Worm (Caenorhabditis elegans) whole organism, L4 larva: ENCODE data around the gene tbc-7.
A peak's percentile ranks its signal among the peaks of the same experiment; 100 is the strongest.

ENCODE experiments used
- D1046.2 ChIP-seq: fragments of 200-800 bp; sonication (Bioruptor generic); IDR thresholded peaks from 2 replicates; pipeline ENCODE4 v1.3.6; 2022; ENCODE audit warnings: missing genetic modification characterization, missing compliant biosample characterization
- F10B5.3 ChIP-seq: sonication (generic microtip); optimal IDR thresholded peaks from 2 replicates; lab custom pipeline; 2016; ENCODE audit warnings: mild to moderate bottlenecking, missing genetic modification characterization, missing compliant biosample characterization
- F44E2.7 ChIP-seq: fragments of 200-800 bp; sonication (Bioruptor generic); IDR thresholded peaks from 2 replicates; pipeline ENCODE4 v2.1.2; 2022; ENCODE audit warnings: missing genetic modification characterization, missing compliant biosample characterization
- T20F7.1 ChIP-seq: fragments of 200-800 bp; sonication (Bioruptor generic); optimal IDR thresholded peaks from 2 replicates; lab custom pipeline; 2018; ENCODE audit warnings: mild to moderate bottlenecking, missing genetic modification characterization, missing compliant biosample characterization
- Y5F2A.4 ChIP-seq: fragments of 200-800 bp; sonication (Bioruptor generic); optimal IDR thresholded peaks from 2 replicates; lab custom pipeline; 2018; ENCODE audit warnings: mild to moderate bottlenecking, missing genetic modification characterization, missing compliant biosample characterization
- ZK337.2 ChIP-seq: fragments of 200-800 bp; sonication (Bioruptor generic); IDR thresholded peaks from 2 replicates; pipeline ENCODE4 v1.3.6; 2022; ENCODE audit warnings: missing genetic modification reagents, missing genetic modification characterization, missing compliant biosample characterization
- aha-1 ChIP-seq: fragments of 150-350 bp; peaks from one replicate; lab custom pipeline; 2014; ENCODE audit warnings: missing biosample characterization, missing genetic modification characterization
- ceh-20 ChIP-seq: fragments of 200-800 bp; sonication (Bioruptor generic); IDR thresholded peaks from 2 replicates; pipeline ENCODE4 v1.3.6; 2022; ENCODE audit warnings: missing genetic modification reagents, missing genetic modification characterization, missing compliant biosample characterization
- ceh-28 ChIP-seq: fragments of 150-350 bp; optimal IDR thresholded peaks from 2 replicates; lab custom pipeline; 2014; ENCODE audit warnings: missing biosample characterization, missing genetic modification reagents, missing genetic modification characterization
- ceh-62 ChIP-seq: sonication (generic microtip); optimal IDR thresholded peaks from 2 replicates; lab custom pipeline; 2017; ENCODE audit warnings: missing biosample characterization, missing genetic modification characterization
- ces-1 ChIP-seq: fragments of 150-350 bp; sonication (generic microtip); optimal IDR thresholded peaks from 4 replicates; lab custom pipeline; 2014; ENCODE audit warnings: missing biosample characterization, missing genetic modification reagents, missing genetic modification characterization
- cey-2 ChIP-seq: sonication (generic microtip); optimal IDR thresholded peaks from 3 replicates; lab custom pipeline; 2017; ENCODE audit warnings: missing genetic modification characterization, mild to moderate bottlenecking, missing compliant biosample characterization, antibody characterized with exemption, borderline replicate concordance; ENCODE audit not compliant: insufficient read depth
- dmd-6 ChIP-seq: fragments of 200-800 bp; sonication (Bioruptor generic); IDR thresholded peaks from 2 replicates; pipeline ENCODE4 v1.3.6; 2022; ENCODE audit warnings: missing genetic modification reagents, missing genetic modification characterization, missing compliant biosample characterization
- dmd-9 ChIP-seq: fragments of 200-800 bp; sonication (Bioruptor generic); IDR thresholded peaks from 2 replicates; pipeline ENCODE4 v1.3.6; 2022; ENCODE audit warnings: missing genetic modification reagents, missing genetic modification characterization, missing compliant biosample characterization
- duxl-1 ChIP-seq: sonication (generic microtip); optimal IDR thresholded peaks from 2 replicates; lab custom pipeline; 2016; ENCODE audit warnings: mild to moderate bottlenecking, missing genetic modification characterization, moderate library complexity, missing compliant biosample characterization; ENCODE audit not compliant: poor library complexity
- fkh-10 ChIP-seq: fragments of 150-350 bp; optimal IDR thresholded peaks from 2 replicates; lab custom pipeline; 2014; ENCODE audit warnings: missing biosample characterization, missing genetic modification reagents, missing genetic modification characterization
- gei-8 ChIP-seq: fragments of 200-800 bp; sonication (Bioruptor generic); optimal IDR thresholded peaks from 2 replicates; lab custom pipeline; 2018; ENCODE audit warnings: mild to moderate bottlenecking, missing genetic modification characterization, missing compliant biosample characterization
- hlh-30 ChIP-seq: sonication (generic microtip); optimal IDR thresholded peaks from 2 replicates; lab custom pipeline; 2017; ENCODE audit warnings: antibody characterized with exemption, mild to moderate bottlenecking, missing genetic modification characterization, missing compliant biosample characterization; ENCODE audit not compliant: insufficient read depth
- jun-1 ChIP-seq: fragments of 150-350 bp; optimal IDR thresholded peaks from 2 replicates; lab custom pipeline; 2014; ENCODE audit warnings: missing biosample characterization, missing genetic modification reagents, missing genetic modification characterization
- lim-7 ChIP-seq: fragments of 200-800 bp; sonication (Bioruptor generic); IDR thresholded peaks from 2 replicates; pipeline ENCODE4 v1.3.6; 2022; ENCODE audit warnings: missing genetic modification characterization, missing compliant biosample characterization
- lin-13 ChIP-seq: fragments of 150-350 bp; optimal IDR thresholded peaks from 2 replicates; lab custom pipeline; 2014; ENCODE audit warnings: missing biosample characterization, missing genetic modification reagents, missing genetic modification characterization
- lin-39 ChIP-seq: fragments of 150-350 bp; optimal IDR thresholded peaks from 2 replicates; lab custom pipeline; 2014; ENCODE audit warnings: missing biosample characterization, missing genetic modification reagents, missing genetic modification characterization
- lir-3 ChIP-seq: sonication (generic microtip); optimal IDR thresholded peaks from 2 replicates; lab custom pipeline; 2016; ENCODE audit warnings: mild to moderate bottlenecking, missing genetic modification characterization, missing compliant biosample characterization
- lsy-2 ChIP-seq, 2 experiments: fragments of 150-350 bp in 1 of 2; sonication (generic microtip) in 1 of 2; optimal IDR thresholded peaks; 2 replicates each; lab custom pipeline; 2014 to 2017; ENCODE audit warnings: missing biosample characterization in 2 of 2, missing genetic modification characterization in 2 of 2
- mep-1 ChIP-seq: fragments of 150-350 bp; sonication (generic microtip); optimal IDR thresholded peaks from 3 replicates; lab custom pipeline; 2014; ENCODE audit warnings: missing biosample characterization, missing genetic modification characterization
- mes-2 ChIP-seq: sonication (generic microtip); optimal IDR thresholded peaks from 2 replicates; lab custom pipeline; 2016; ENCODE audit warnings: missing genotype, mild to moderate bottlenecking, missing genetic modification characterization, missing compliant biosample characterization; ENCODE audit not compliant: poor library complexity, severe bottlenecking
- mxl-3 ChIP-seq: fragments of 200-800 bp; sonication (Bioruptor generic); optimal IDR thresholded peaks from 2 replicates; lab custom pipeline; 2018; ENCODE audit warnings: mild to moderate bottlenecking, missing genetic modification characterization, missing compliant biosample characterization
- nhr-10 ChIP-seq: fragments of 150-350 bp; optimal IDR thresholded peaks from 2 replicates; lab custom pipeline; 2014; ENCODE audit warnings: missing biosample characterization, missing genetic modification characterization
- nhr-11 ChIP-seq: fragments of 150-350 bp; optimal IDR thresholded peaks from 2 replicates; lab custom pipeline; 2014; ENCODE audit warnings: missing biosample characterization, missing genetic modification characterization
- nhr-25 ChIP-seq: sonication (generic microtip); optimal IDR thresholded peaks from 2 replicates; lab custom pipeline; 2017; ENCODE audit warnings: missing genetic modification characterization, mild to moderate bottlenecking, missing compliant biosample characterization, antibody characterized with exemption, moderate library complexity, borderline replicate concordance; ENCODE audit not compliant: insufficient read depth
- nhr-42 ChIP-seq: fragments of 200-800 bp; sonication (Bioruptor generic); IDR thresholded peaks from 2 replicates; pipeline ENCODE4 v1.3.6; 2022; ENCODE audit warnings: missing genetic modification characterization, missing compliant biosample characterization
- nhr-48 ChIP-seq: sonication (generic microtip); optimal IDR thresholded peaks from 2 replicates; lab custom pipeline; 2016; ENCODE audit warnings: mild to moderate bottlenecking, missing genetic modification characterization, missing compliant biosample characterization
- nhr-6 ChIP-seq: fragments of 150-350 bp; optimal IDR thresholded peaks from 2 replicates; lab custom pipeline; 2014; ENCODE audit warnings: missing biosample characterization, missing genetic modification characterization
- nhr-76 ChIP-seq: fragments of 150-350 bp; optimal IDR thresholded peaks from 2 replicates; lab custom pipeline; 2014; ENCODE audit warnings: missing biosample characterization, missing genetic modification characterization
- php-3 ChIP-seq: fragments of 200-800 bp; sonication (Bioruptor generic); IDR thresholded peaks from 2 replicates; pipeline ENCODE4 v1.3.6; 2022; ENCODE audit warnings: missing genetic modification reagents, missing genetic modification characterization, missing compliant biosample characterization
- set-16 ChIP-seq: fragments of 200-800 bp; sonication (Bioruptor generic); IDR thresholded peaks from 2 replicates; pipeline ENCODE4 v1.3.6; 2022; ENCODE audit warnings: missing genetic modification reagents, missing genetic modification characterization, missing compliant biosample characterization
- skn-1 ChIP-seq: fragments of 150-350 bp; optimal IDR thresholded peaks from 2 replicates; lab custom pipeline; 2014; ENCODE audit warnings: missing biosample characterization, missing genetic modification characterization
- snpc-4 ChIP-seq: fragments of 150-350 bp; optimal IDR thresholded peaks from 2 replicates; lab custom pipeline; 2014; ENCODE audit warnings: missing biosample characterization, missing genetic modification characterization
- spr-1 ChIP-seq: sonication (generic microtip); optimal IDR thresholded peaks from 2 replicates; lab custom pipeline; 2016; ENCODE audit warnings: mild to moderate bottlenecking, missing genetic modification characterization, missing compliant biosample characterization
- spr-3 ChIP-seq: fragments of 200-800 bp; sonication (Bioruptor generic); optimal IDR thresholded peaks from 2 replicates; lab custom pipeline; 2018; ENCODE audit warnings: mild to moderate bottlenecking, missing genetic modification characterization, missing compliant biosample characterization
- unc-130 ChIP-seq: sonication (generic microtip); optimal IDR thresholded peaks from 2 replicates; lab custom pipeline; 2016; ENCODE audit warnings: missing genetic modification reagents, missing genetic modification characterization, missing compliant biosample characterization
- zip-2 ChIP-seq: fragments of 150-350 bp; optimal IDR thresholded peaks from 2 replicates; lab custom pipeline; 2014; ENCODE audit warnings: missing biosample characterization, missing genetic modification characterization
- ztf-11 ChIP-seq: fragments of 150-350 bp; optimal IDR thresholded peaks from 2 replicates; lab custom pipeline; 2014; ENCODE audit warnings: missing biosample characterization, missing genetic modification characterization

tbc-7 gene

DNA sequence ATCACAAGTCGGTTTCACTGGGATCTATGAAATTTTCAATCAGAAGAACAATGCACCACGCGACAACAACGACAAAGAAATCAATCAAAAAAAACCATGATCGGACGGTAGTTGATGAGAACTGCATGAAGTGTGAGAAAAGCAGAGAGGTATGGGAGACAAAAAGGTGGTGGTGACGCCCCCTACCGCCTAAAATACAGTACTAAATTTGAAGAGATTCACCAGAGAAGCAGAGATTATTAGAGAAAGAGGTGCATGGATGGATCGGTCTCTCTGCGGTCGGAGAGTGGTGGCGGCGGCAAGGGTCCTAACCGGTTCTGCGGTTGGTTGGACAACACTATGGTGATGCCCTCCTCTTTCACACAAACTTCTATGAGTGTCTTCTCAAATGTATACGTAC is 14.8 kb upstream of the tbc-7 start (continued):
- TF ChIP-seq ces-1 (GFP tag; lab: Kevin White, UChicago) (no peak), nhr-42 (GFP tag; lab: Robert Waterston, UW) (no peak), nhr-11 (tag; lab: Kevin White, UChicago) (no peak), unc-130 (no peak), zip-2 (tag; lab: Kevin White, UChicago) (no peak), nhr-25 (tag; lab: Kevin White, UChicago) (peak; percentile 17), nhr-76 (tag; lab: Kevin White, UChicago) (no peak), ceh-62 (tag; lab: Kevin White, UChicago) (no peak), ceh-20 (GFP tag; lab: Robert Waterston, UW) (0 out of 2 replicates have a peak, but pooled peaks have one; percentile 45), php-3 (no peak), Y5F2A.4 (GFP tag; lab: Kevin White, UChicago) (no peak), nhr-6 (no peak), set-16 (GFP tag; lab: Robert Waterston, UW) (peak; percentile 41), spr-3 (GFP tag; lab: Kevin White, UChicago) (no peak), spr-1 (tag; lab: Kevin White, UChicago) (peak; percentile 18), lin-39 (no peak), gei-8 (GFP tag; lab: Kevin White, UChicago) (no peak), lir-3 (tag; lab: Kevin White, UChicago) (no peak), F44E2.7 (GFP tag; lab: Robert Waterston, UW) (no peak), fkh-10 (GFP tag; lab: Kevin White, UChicago) (no peak), nhr-10 (tag; lab: Kevin White, UChicago) (no peak), lin-13 (GFP tag; lab: Kevin White, UChicago) (no peak), D1046.2 (no peak), cey-2 (tag; lab: Kevin White, UChicago) (no peak), ZK337.2 (GFP tag; lab: Robert Waterston, UW) (no peak), jun-1 (tag; lab: Kevin White, UChicago) (no peak), mes-2 (tag; lab: Kevin White, UChicago) (peak; percentile 53), ceh-28 (tag; lab: Kevin White, UChicago) (no peak), nhr-48 (tag; lab: Kevin White, UChicago) (peak; percentile 60), ztf-11 (tag; lab: Kevin White, UChicago) (no peak), aha-1 (tag; lab: Kevin White, UChicago) (no peak), lim-7 (GFP tag; lab: Robert Waterston, UW) (no peak), F10B5.3 (tag; lab: Kevin White, UChicago) (no peak), mep-1 (tag; lab: Kevin White, UChicago) (peak; percentile 42)

- TF ChIP-seq aha-1 (tag; lab: Kevin White, UChicago) (peak; percentile 92), snpc-4 (tag; lab: Kevin White, UChicago) (no peak), T20F7.1 (GFP tag; lab: Kevin White, UChicago) (peak; percentile 6)
- TF ChIP-seq, all 104 proteins: peak for 2
Measured at ce11 chrX:5119686-5120085, 14.4 kb upstream of the tbc-7 start.

- TF ChIP-seq dmd-6 (no peak), lsy-2 (tag; optimal IDR thresholded peaks at IDR 0.05; lab: Kevin White, UChicago) (no peak), spr-3 (GFP tag; lab: Kevin White, UChicago) (no peak), skn-1 (tag; lab: Kevin White, UChicago) (no peak), php-3 (no peak), T20F7.1 (GFP tag; lab: Kevin White, UChicago) (no peak), dmd-9 (GFP tag; lab: Robert Waterston, UW) (no peak), mxl-3 (GFP tag; lab: Kevin White, UChicago) (no peak), aha-1 (tag; lab: Kevin White, UChicago) (peak; percentile 75), hlh-30 (tag; lab: Kevin White, UChicago) (peak; percentile 49), spr-1 (tag; lab: Kevin White, UChicago) (no peak), duxl-1 (tag; lab: Kevin White, UChicago) (no peak), gei-8 (GFP tag; lab: Kevin White, UChicago) (no peak)
Measured at ce11 chrX:5120196-5120595, 13.9 kb upstream of the tbc-7 start.
